Worm (Caenorhabditis elegans): ENCODE results near the gene ccdc-12.

DNA sequence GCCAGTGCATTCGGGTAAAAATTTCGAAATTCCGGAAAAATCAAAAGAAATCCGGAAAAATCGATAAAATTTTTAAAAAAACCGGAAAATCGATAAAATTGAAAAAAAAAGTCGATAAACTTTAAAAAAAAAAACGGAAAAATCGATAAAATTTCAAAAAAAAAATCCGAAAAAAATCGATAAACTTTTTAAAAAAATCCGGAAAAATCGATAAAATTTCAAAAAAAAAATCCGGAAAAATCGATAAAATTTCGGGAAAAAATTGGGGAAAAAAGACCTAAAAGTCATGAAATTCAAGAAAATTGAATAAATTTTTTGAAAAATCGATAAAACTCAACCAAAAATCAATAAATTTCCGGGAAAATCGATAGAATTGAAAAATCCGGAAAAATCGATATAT is 31.9 kb upstream of the ccdc-12 start:
- no peak for TF ChIP-seq sptf-1 (tag; optimal IDR thresholded peaks at IDR 0.05)
- no peak for TF ChIP-seq lin-35 (GFP tag; optimal IDR thresholded peaks at IDR 0.05)
- no peak for TF ChIP-seq ceh-8 (GFP tag; optimal IDR thresholded peaks at IDR 0.05)
- no peak for TF ChIP-seq nhr-77 (tag; optimal IDR thresholded peaks at IDR 0.05)
- no peak for TF ChIP-seq ama-1 (optimal IDR thresholded peaks at IDR 0.05)
- no peak for TF ChIP-seq unc-62 (GFP tag; optimal IDR thresholded peaks at IDR 0.05)
- no peak for TF ChIP-seq nhr-28 (tag; optimal IDR thresholded peaks at IDR 0.05)
- TF ChIP-seq lsy-2 (tag; optimal IDR thresholded peaks at IDR 0.05): no peak
- TF ChIP-seq aha-1 (tag; optimal IDR thresholded peaks at IDR 0.05): no peak
